Fruit fly (Drosophila melanogaster): Measurements from ENCODE around the gene brk.
A peak's percentile ranks its signal among the peaks of the same experiment; 100 is the strongest.

brk gene

dm6 chrX:7290811-7291515 is 16.8 kb upstream of the brk start, which contains the start of gene unc-119 (continued):
- TF ChIP-seq rib (GFP tag; IDR thresholded peaks at IDR 0.05) (peak; percentile 80), E2f2 (GFP tag; IDR thresholded peaks at IDR 0.05) (peak; percentile 96), sqz (GFP tag; optimal IDR thresholded peaks at IDR 0.05) (peak; percentile 78), CG18764 (GFP tag; optimal IDR thresholded peaks at IDR 0.05) (no peak), hb (GFP tag; IDR thresholded peaks at IDR 0.05; ENCODE audit: partially characterized antibody) (peak; percentile 60; the same call in 2 of the 3 replicates), BEAF-32 (GFP tag; optimal IDR thresholded peaks at IDR 0.05) (peak; percentile 79), sug (tag; optimal IDR thresholded peaks at IDR 0.05) (peak; percentile 40), CG7357 (GFP tag; IDR thresholded peaks at IDR 0.05) (no peak), Xbp1 (GFP tag; optimal IDR thresholded peaks at IDR 0.05) (no peak), CTCF (GFP tag; optimal IDR thresholded peaks at IDR 0.05) (peak; percentile 63), NC2β (GFP tag; optimal IDR thresholded peaks at IDR 0.05) (peak; percentile 16), Sry-δ (GFP tag; optimal IDR thresholded peaks at IDR 0.05) (peak; percentile 76), CG13775 (GFP tag; optimal IDR thresholded peaks at IDR 0.05) (no peak), dm (GFP tag; optimal IDR thresholded peaks at IDR 0.05) (peak; percentile 7), trem (tag; optimal IDR thresholded peaks at IDR 0.05) (peak; percentile 59), CG8388 (GFP tag; optimal IDR thresholded peaks at IDR 0.05) (no peak), sna (GFP tag; IDR thresholded peaks at IDR 0.05; ENCODE audit: partially characterized antibody) (peak; percentile 1; the same call in 1 of the 2 replicates), CG12769 (tag; optimal IDR thresholded peaks at IDR 0.05) (peak; percentile 25), CG34422 (GFP tag; IDR thresholded peaks at IDR 0.05) (no peak), CG18619 (GFP tag; optimal IDR thresholded peaks at IDR 0.05) (no peak), CG4820 (GFP tag; optimal IDR thresholded peaks at IDR 0.05) (no peak), nerfin-1 (tag; optimal IDR thresholded peaks at IDR 0.05) (no peak), CG6854 (GFP tag; optimal IDR thresholded peaks at IDR 0.05) (no peak), CG11504 (tag; optimal IDR thresholded peaks at IDR 0.05) (peak; percentile 21), crol (GFP tag; IDR thresholded peaks at IDR 0.05) (no peak), chn (GFP tag; optimal IDR thresholded peaks at IDR 0.05) (no peak), abd-A (tag; optimal IDR thresholded peaks at IDR 0.05) (peak; percentile 29), CG18476 (GFP tag; optimal IDR thresholded peaks at IDR 0.05) (no peak), CG4617 (GFP tag; optimal IDR thresholded peaks at IDR 0.05; ENCODE audit: borderline replicate concordance) (peak; percentile 77), slou (GFP tag; optimal IDR thresholded peaks at IDR 0.05) (no peak), so (GFP tag; IDR thresholded peaks at IDR 0.05) (no peak), nom (GFP tag; optimal IDR thresholded peaks at IDR 0.05) (peak; percentile 92), Lhr (GFP tag; optimal IDR thresholded peaks at IDR 0.05) (peak; percentile 61), schlank (tag; optimal IDR thresholded peaks at IDR 0.05) (no peak), CG15479 (GFP tag; optimal IDR thresholded peaks at IDR 0.05) (no peak), CG33213 (GFP tag; optimal IDR thresholded peaks at IDR 0.05) (peak; percentile 53), Dll (GFP tag; IDR thresholded peaks at IDR 0.05; ENCODE audit: partially characterized antibody) (peak; percentile 76), lbe (GFP tag; optimal IDR thresholded peaks at IDR 0.05) (no peak), slp2 (GFP tag; optimal IDR thresholded peaks at IDR 0.05) (no peak), danr (GFP tag; IDR thresholded peaks at IDR 0.05) (no peak), CG2116 (GFP tag; optimal IDR thresholded peaks at IDR 0.05) (peak; percentile 79), inv (GFP tag; IDR thresholded peaks at IDR 0.05; ENCODE audit: partially characterized antibody) (peak; percentile 63), Ets97D (GFP tag; optimal IDR thresholded peaks at IDR 0.05) (peak; percentile 84), tio (GFP tag; optimal IDR thresholded peaks at IDR 0.05) (no peak), gro (GFP tag; optimal IDR thresholded peaks at IDR 0.05) (peak; percentile 22), Mes4 (GFP tag; optimal IDR thresholded peaks at IDR 0.05) (no peak), CG9609 (GFP tag; optimal IDR thresholded peaks at IDR 0.05) (no peak), CG42726 (GFP tag; IDR thresholded peaks at IDR 0.05; ENCODE audit: partially characterized antibody) (peak; percentile 61; the same call in 1 of the 2 replicates), Hmr (GFP tag; optimal IDR thresholded peaks at IDR 0.05) (peak; percentile 56), cas (GFP tag; IDR thresholded peaks at IDR 0.05) (no peak)
